Fruit fly (Drosophila melanogaster) whole organism, wandering third instar larva: Measurements from ENCODE around the gene CG5645.

Experiments
- Abd-B ChIP-seq: fragments of >200 bp; optimal IDR thresholded peaks from 2 replicates; lab custom pipeline; 2017; ENCODE audit warnings: missing biosample characterization, missing genetic modification characterization
- CG32264 ChIP-seq: fragments of 200-800 bp; sonication (Bioruptor generic); optimal IDR thresholded peaks from 2 replicates; lab custom pipeline; 2016; ENCODE audit warnings: missing biosample characterization, missing genetic modification characterization
- CG9705 ChIP-seq: fragments of 200-800 bp; sonication (Bioruptor generic); optimal IDR thresholded peaks from 2 replicates; lab custom pipeline; 2018; ENCODE audit warnings: missing biosample characterization, mild to moderate bottlenecking, missing genetic modification characterization
- CrebA ChIP-seq: fragments of 200-800 bp; sonication (Bioruptor generic); optimal IDR thresholded peaks from 2 replicates; lab custom pipeline; 2016; ENCODE audit warnings: missing biosample characterization, mild to moderate bottlenecking, missing genetic modification characterization, borderline replicate concordance
- Dfd ChIP-seq: fragments of >200 bp; optimal IDR thresholded peaks from 2 replicates; lab custom pipeline; 2017; ENCODE audit warnings: missing biosample characterization, missing genetic modification characterization
- Dif ChIP-seq: fragments of 200-275, 200-300 bp; sonication (Bioruptor generic); optimal IDR thresholded peaks from 2 replicates; lab custom pipeline; 2018; ENCODE audit warnings: missing biosample characterization, missing genetic modification characterization; ENCODE audit not compliant: partially characterized antibody
- Hnf4 ChIP-seq: fragments of 200-800 bp; sonication (Bioruptor generic); optimal IDR thresholded peaks from 2 replicates; lab custom pipeline; 2016; ENCODE audit warnings: missing biosample characterization, mild to moderate bottlenecking, missing genetic modification characterization
- Hr78 ChIP-seq: fragments of >200 bp; optimal IDR thresholded peaks from 2 replicates; lab custom pipeline; 2017; ENCODE audit warnings: missing biosample characterization, missing genetic modification characterization
- Hr83 ChIP-seq: fragments of 200-300 bp; sonication (Bioruptor generic); optimal IDR thresholded peaks from 2 replicates; lab custom pipeline; 2016; ENCODE audit warnings: missing biosample characterization, mild to moderate bottlenecking, missing genetic modification characterization, moderate library complexity; ENCODE audit not compliant: poor library complexity, severe bottlenecking
- Jra ChIP-seq: sonication (Bioruptor generic); optimal IDR thresholded peaks from 2 replicates; lab custom pipeline; 2016; ENCODE audit warnings: missing biosample characterization, missing genetic modification characterization
- Mio ChIP-seq: sonication (Bioruptor generic); optimal IDR thresholded peaks from 2 replicates; lab custom pipeline; 2016; ENCODE audit warnings: missing biosample characterization, missing genetic modification characterization
- Myc ChIP-seq: fragments of >200 bp; optimal IDR thresholded peaks from 2 replicates; lab custom pipeline; 2017
- N ChIP-seq: fragments of >200 bp; optimal IDR thresholded peaks from 2 replicates; lab custom pipeline; 2018; ENCODE audit warnings: missing biosample characterization, missing external identifiers, missing genetic modification characterization
- OdsH ChIP-seq: fragments of 200-800 bp; sonication (Bioruptor generic); optimal IDR thresholded peaks from 2 replicates; lab custom pipeline; 2016; ENCODE audit warnings: missing biosample characterization, mild to moderate bottlenecking, missing genetic modification characterization
- Rel ChIP-seq, 2 experiments: fragments of 200-800 bp; sonication (Bioruptor generic) in 1 of 2; optimal IDR thresholded peaks; 2 replicates in 1 of 2; 3 replicates in 1 of 2; lab custom pipeline; 2016 to 2019; ENCODE audit warnings: mild to moderate bottlenecking in 2 of 2, missing biosample characterization in 2 of 2, missing genetic modification characterization in 2 of 2, moderate library complexity in 1 of 2
- Vsx2 ChIP-seq: fragments of 200-300, 225-300 bp; sonication (Bioruptor generic); optimal IDR thresholded peaks from 2 replicates; lab custom pipeline; 2018; ENCODE audit warnings: missing biosample characterization, missing genetic modification characterization; ENCODE audit not compliant: partially characterized antibody
- br ChIP-seq: fragments of 200-800 bp; sonication (Bioruptor generic); optimal IDR thresholded peaks from 2 replicates; lab custom pipeline; 2016; ENCODE audit warnings: missing biosample characterization, missing genetic modification characterization
- brk ChIP-seq: fragments of 200-800 bp; sonication (Bioruptor generic); optimal IDR thresholded peaks from 2 replicates; lab custom pipeline; 2016; ENCODE audit warnings: missing biosample characterization, mild to moderate bottlenecking, missing genetic modification characterization
- dl ChIP-seq, 2 experiments: fragments of 175-275, 200-275 bp in 1 of 2; fragments of 200-275 bp in 1 of 2; sonication (Bioruptor generic); optimal IDR thresholded peaks; lab custom pipeline; 2018; ENCODE audit warnings: mild to moderate bottlenecking in 2 of 2, missing biosample characterization in 2 of 2, missing genetic modification characterization in 2 of 2, moderate library complexity in 2 of 2; ENCODE audit not compliant: partially characterized antibody in 2 of 2, insufficient read depth in 1 of 2
- dmrt93B ChIP-seq: fragments of 200-800 bp; sonication (Bioruptor generic); optimal IDR thresholded peaks from 2 replicates; lab custom pipeline; 2018; ENCODE audit warnings: missing biosample characterization, mild to moderate bottlenecking, missing genetic modification characterization
- ey ChIP-seq: fragments of 200-800 bp; sonication (Bioruptor generic); optimal IDR thresholded peaks from 2 replicates; lab custom pipeline; 2016; ENCODE audit warnings: missing biosample characterization, missing genetic modification characterization
- foxo ChIP-seq, 2 experiments: fragments of 200-800 bp; sonication (Bioruptor generic); optimal IDR thresholded peaks; 2 replicates in 1 of 2; 3 replicates in 1 of 2; lab custom pipeline; 2016 to 2017; ENCODE audit warnings: missing biosample characterization in 2 of 2, missing genetic modification characterization in 2 of 2
- fru ChIP-seq: fragments of 200-800 bp; sonication (Bioruptor generic); optimal IDR thresholded peaks from 3 replicates; lab custom pipeline; 2016; ENCODE audit warnings: missing biosample characterization, mild to moderate bottlenecking, missing genetic modification characterization
- h ChIP-seq: fragments of 200-800 bp; sonication (Bioruptor generic); optimal IDR thresholded peaks from 3 replicates; lab custom pipeline; 2016; ENCODE audit warnings: missing biosample characterization, mild to moderate bottlenecking, missing genetic modification characterization
- jim ChIP-seq: fragments of 175-275, 200-325 bp; sonication (Bioruptor generic); optimal IDR thresholded peaks from 2 replicates; lab custom pipeline; 2016; ENCODE audit warnings: missing biosample characterization, mild to moderate bottlenecking, missing genetic modification characterization
- lola ChIP-seq: fragments of >200 bp; optimal IDR thresholded peaks from 2 replicates; lab custom pipeline; 2017; ENCODE audit warnings: missing biosample characterization, missing genetic modification characterization
- pan ChIP-seq: fragments of >200 bp; optimal IDR thresholded peaks from 2 replicates; lab custom pipeline; 2017
- psq ChIP-seq: fragments of 200-800 bp; sonication (Bioruptor generic); optimal IDR thresholded peaks from 3 replicates; lab custom pipeline; 2017; ENCODE audit warnings: missing biosample characterization, mild to moderate bottlenecking, missing genetic modification characterization, moderate library complexity
- rgr ChIP-seq: fragments of 200-800 bp; sonication (Bioruptor generic); optimal IDR thresholded peaks from 3 replicates; lab custom pipeline; 2016; ENCODE audit warnings: missing biosample characterization, mild to moderate bottlenecking, missing genetic modification characterization
- sage ChIP-seq: fragments of 200-800 bp; sonication (Bioruptor generic); optimal IDR thresholded peaks from 2 replicates; lab custom pipeline; 2016; ENCODE audit warnings: missing biosample characterization, mild to moderate bottlenecking, missing genetic modification characterization
- sv ChIP-seq: fragments of 200-800 bp; sonication (Bioruptor generic); optimal IDR thresholded peaks from 3 replicates; lab custom pipeline; 2016; ENCODE audit warnings: missing biosample characterization, missing genetic modification characterization
- tai ChIP-seq: sonication (Bioruptor generic); optimal IDR thresholded peaks from 2 replicates; lab custom pipeline; 2016; ENCODE audit warnings: missing biosample characterization, missing genetic modification characterization
- usp ChIP-seq: fragments of >200 bp; optimal IDR thresholded peaks from 2 replicates; lab custom pipeline; 2017; ENCODE audit warnings: missing biosample characterization, missing genetic modification characterization

CG5645 gene

dm6 chr3L:12163693-12164092, 27.2 kb upstream of the CG5645 start, which contains the start of gene CG9760:
CG9760 (minus strand) TSS chr3L:12163735.
- TF ChIP-seq dl (GFP tag; optimal IDR thresholded peaks at IDR 0.05; lab: Kevin White, UChicago; ENCODE audit: insufficient read depth in 1 of 2, partially characterized antibody in 2 of 2) (no peak), brk (GFP tag; lab: Kevin White, UChicago) (no peak), h (no peak), foxo (GFP tag; optimal IDR thresholded peaks at IDR 0.05; lab: Kevin White, UChicago) (no peak), CG9705 (GFP tag; lab: Kevin White, UChicago) (no peak), Rel (GFP tag; optimal IDR thresholded peaks at IDR 0.05; lab: Kevin White, UChicago) (no peak), Rel (tag; optimal IDR thresholded peaks at IDR 0.05; lab: Kevin White, UChicago) (no peak), Hr78 (GFP tag; lab: Kevin White, UChicago) (no peak), Dfd (GFP tag; lab: Kevin White, UChicago) (no peak), Hr83 (GFP tag; lab: Kevin White, UChicago) (no peak), ey (no peak), Jra (no peak), CrebA (no peak)

DNA sequence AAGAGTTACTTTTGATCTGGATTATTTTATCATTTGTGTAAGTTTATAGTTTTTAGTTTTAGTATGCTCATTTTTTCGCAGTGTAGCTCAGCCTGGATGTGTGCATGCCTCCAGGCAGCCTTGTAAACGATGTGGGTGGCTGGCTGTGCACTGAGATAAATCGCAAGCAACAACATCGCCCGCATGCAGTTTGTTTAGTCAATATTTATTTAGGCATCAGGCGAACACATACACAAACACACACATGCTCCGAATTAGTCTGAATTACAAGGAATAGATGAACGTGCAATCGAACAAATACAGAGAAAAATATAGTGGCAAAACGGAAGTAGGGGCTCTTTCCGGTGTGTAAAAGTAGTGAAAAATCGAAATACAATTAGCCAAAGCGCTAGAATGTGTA, 26.6 kb upstream of the CG5645 start:
- TF ChIP-seq fru (GFP tag; lab: Kevin White, UChicago) (no peak), sage (GFP tag; lab: Kevin White, UChicago) (no peak), Hr78 (GFP tag; lab: Kevin White, UChicago) (no peak), rgr (GFP tag; lab: Kevin White, UChicago) (no peak), Dif (GFP tag; lab: Kevin White, UChicago) (no peak), dmrt93B (GFP tag; lab: Kevin White, UChicago) (no peak), Hnf4 (GFP tag; lab: Kevin White, UChicago) (no peak), Mio (GFP tag; lab: Kevin White, UChicago) (no peak), lola (GFP tag; lab: Kevin White, UChicago) (no peak), tai (GFP tag; lab: Kevin White, UChicago) (no peak), usp (GFP tag; lab: Kevin White, UChicago) (no peak), sv (GFP tag; lab: Kevin White, UChicago) (no peak), h (no peak), CG32264 (GFP tag; lab: Kevin White, UChicago) (no peak), Jra (no peak), Hr83 (GFP tag; lab: Kevin White, UChicago) (no peak)

dm6 chr3L:12162156-12162682, 25.7 kb upstream of the CG5645 start:
- TF ChIP-seq br: no peak
- no peak for TF ChIP-seq psq
- TF ChIP-seq jim: no peak
- TF ChIP-seq Abd-B (GFP tag; lab: Kevin White, UChicago): no peak
- TF ChIP-seq ey: no peak
- no peak for TF ChIP-seq Rel (GFP tag; optimal IDR thresholded peaks at IDR 0.05; lab: Kevin White, UChicago)
- no peak for TF ChIP-seq Rel (tag; optimal IDR thresholded peaks at IDR 0.05; lab: Kevin White, UChicago)
- TF ChIP-seq dmrt93B (GFP tag; lab: Kevin White, UChicago): no peak
- TF ChIP-seq Hr78 (GFP tag; lab: Kevin White, UChicago): no peak
- no peak for TF ChIP-seq sv (GFP tag; lab: Kevin White, UChicago)
- TF ChIP-seq rgr (GFP tag; lab: Kevin White, UChicago): no peak
- no peak for TF ChIP-seq N
- no peak for TF ChIP-seq OdsH (GFP tag; lab: Kevin White, UChicago)
- no peak for TF ChIP-seq Myc
- TF ChIP-seq Vsx2: no peak
- TF ChIP-seq pan (lab: Kevin White, UChicago): no peak
- TF ChIP-seq CrebA: no peak
- TF ChIP-seq Hnf4 (GFP tag; lab: Kevin White, UChicago): no peak

DNA sequence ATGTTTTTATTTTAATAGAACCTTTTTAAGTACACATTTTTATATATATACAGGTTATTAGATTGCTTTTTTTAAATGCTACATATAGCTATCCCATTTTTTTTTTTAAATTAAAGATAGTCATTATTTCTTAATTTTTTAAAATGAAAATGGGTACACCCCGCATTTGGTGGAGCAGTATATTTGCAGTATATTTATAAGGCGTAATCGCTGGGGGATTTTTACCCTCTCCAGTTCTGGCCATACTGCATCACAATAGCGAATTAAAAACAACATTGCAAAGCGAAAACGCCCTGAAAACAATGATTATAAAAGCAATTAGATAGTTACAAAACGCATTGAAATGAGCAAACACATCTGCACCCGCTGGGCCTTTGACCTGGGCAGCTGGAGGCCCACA, 12.5 kb upstream of the CG5645 start, which contains the start of gene CG32099:
CG32099 (plus strand) TSS at position 250 of the 400 bp plus-strand sequence.
- TF ChIP-seq Rel (GFP tag; optimal IDR thresholded peaks at IDR 0.05; lab: Kevin White, UChicago) (no peak), Rel (tag; optimal IDR thresholded peaks at IDR 0.05; lab: Kevin White, UChicago) (peak; percentile 82), dl (GFP tag; optimal IDR thresholded peaks at IDR 0.05; lab: Kevin White, UChicago; ENCODE audit: insufficient read depth in 1 of 2, partially characterized antibody in 2 of 2) (no peak)
